Worm (Caenorhabditis elegans) whole organism, L2 larva: ENCODE data around the gene mrpl-39.

Experiments
- R02D3.7 ChIP-seq: fragments of 150-350 bp; optimal IDR thresholded peaks from 2 replicates; lab custom pipeline; 2014; ENCODE audit warnings: missing biosample characterization, missing genetic modification characterization
- Y55F3AM.14 ChIP-seq: fragments of 200-800 bp; sonication (Bioruptor generic); optimal IDR thresholded peaks from 2 replicates; lab custom pipeline; 2018; ENCODE audit warnings: mild to moderate bottlenecking, missing genetic modification characterization, missing compliant biosample characterization
- aly-2 ChIP-seq: fragments of 150-350 bp; optimal IDR thresholded peaks from 2 replicates; lab custom pipeline; 2014; ENCODE audit warnings: missing biosample characterization, missing genetic modification characterization
- ama-1 ChIP-seq: fragments of 150-350 bp; optimal IDR thresholded peaks from 2 replicates; lab custom pipeline; 2018; ENCODE audit warnings: inconsistent platforms
- blmp-1 ChIP-seq: sonication (generic microtip); optimal IDR thresholded peaks from 2 replicates; lab custom pipeline; 2017; ENCODE audit warnings: missing genetic modification characterization, mild to moderate bottlenecking, missing compliant biosample characterization, antibody characterized with exemption, moderate library complexity; ENCODE audit not compliant: insufficient read depth
- crh-2 ChIP-seq: sonication (generic microtip); optimal IDR thresholded peaks from 2 replicates; lab custom pipeline; 2017; ENCODE audit warnings: missing biosample characterization, missing genetic modification characterization
- dmd-4 ChIP-seq: sonication (generic microtip); optimal IDR thresholded peaks from 2 replicates; lab custom pipeline; 2017; ENCODE audit warnings: missing biosample characterization, missing genetic modification characterization
- egl-27 ChIP-seq: sonication (generic microtip); optimal IDR thresholded peaks from 3 replicates; lab custom pipeline; 2017; ENCODE audit warnings: missing biosample characterization, missing genetic modification reagents, missing genetic modification characterization
- elt-1 ChIP-seq: fragments of 150-350 bp; optimal IDR thresholded peaks from 2 replicates; lab custom pipeline; 2014; ENCODE audit warnings: missing biosample characterization, missing genetic modification characterization
- elt-3 ChIP-seq: sonication (generic microtip); optimal IDR thresholded peaks from 2 replicates; lab custom pipeline; 2017; ENCODE audit warnings: missing biosample characterization, missing genetic modification characterization
- fos-1 ChIP-seq: fragments of 150-350 bp; optimal IDR thresholded peaks from 2 replicates; lab custom pipeline; 2014; ENCODE audit warnings: missing biosample characterization, missing genetic modification characterization
- gmeb-1 ChIP-seq: fragments of 150-350 bp; optimal IDR thresholded peaks from 2 replicates; lab custom pipeline; 2014; ENCODE audit warnings: missing biosample characterization, missing genetic modification characterization
- lin-11 ChIP-seq: fragments of 150-350 bp; sonication (generic microtip); optimal IDR thresholded peaks from 2 replicates; lab custom pipeline; 2014; ENCODE audit warnings: missing biosample characterization, missing genetic modification characterization, inconsistent platforms, mixed read lengths
- lin-13 ChIP-seq: fragments of 150-350 bp; optimal IDR thresholded peaks from 2 replicates; lab custom pipeline; 2014; ENCODE audit warnings: missing biosample characterization, missing genetic modification reagents, missing genetic modification characterization
- lin-39 ChIP-seq: fragments of 150-350 bp; optimal IDR thresholded peaks from 2 replicates; lab custom pipeline; 2014; ENCODE audit warnings: missing biosample characterization, missing genetic modification reagents, missing genetic modification characterization
- lsy-2 ChIP-seq, 2 experiments: fragments of 150-350 bp in 1 of 2; sonication (generic microtip) in 1 of 2; optimal IDR thresholded peaks; 2 replicates each; lab custom pipeline; 2014 to 2017; ENCODE audit warnings: missing biosample characterization in 2 of 2, missing genetic modification characterization in 2 of 2
- mab-5 ChIP-seq: fragments of 150-350 bp; optimal IDR thresholded peaks from 2 replicates; lab custom pipeline; 2014; ENCODE audit warnings: missing biosample characterization, missing genetic modification characterization
- mdl-1 ChIP-seq, 2 experiments: fragments of 150-350 bp in 1 of 2; sonication (generic microtip) in 1 of 2; optimal IDR thresholded peaks; 2 replicates each; lab custom pipeline; 2017; ENCODE audit warnings: missing biosample characterization in 2 of 2, missing genetic modification characterization in 2 of 2
- nhr-10 ChIP-seq: sonication (generic microtip); optimal IDR thresholded peaks from 2 replicates; lab custom pipeline; 2017; ENCODE audit warnings: missing biosample characterization, missing genetic modification characterization
- nhr-12 ChIP-seq: fragments of 150-350 bp; optimal IDR thresholded peaks from 2 replicates; lab custom pipeline; 2014; ENCODE audit warnings: missing biosample characterization, missing genetic modification characterization
- nhr-129 ChIP-seq: fragments of 150-350 bp; optimal IDR thresholded peaks from 2 replicates; lab custom pipeline; 2014; ENCODE audit warnings: missing biosample characterization, missing genetic modification characterization
- nhr-23 ChIP-seq: fragments of 150-350 bp; optimal IDR thresholded peaks from 2 replicates; lab custom pipeline; 2014; ENCODE audit warnings: missing biosample characterization, missing genetic modification reagents, missing genetic modification characterization
- nhr-237 ChIP-seq: fragments of 150-350 bp; optimal IDR thresholded peaks from 2 replicates; lab custom pipeline; 2014; ENCODE audit warnings: missing biosample characterization, missing genetic modification characterization
- nhr-25 ChIP-seq: fragments of 150-350 bp; sonication (generic microtip); optimal IDR thresholded peaks from 3 replicates; lab custom pipeline; 2014; ENCODE audit warnings: missing biosample characterization, missing genetic modification characterization
- nhr-6 ChIP-seq: fragments of 150-350 bp; optimal IDR thresholded peaks from 2 replicates; lab custom pipeline; 2014; ENCODE audit warnings: missing biosample characterization, missing genetic modification characterization
- nhr-77 ChIP-seq: fragments of 150-350 bp; optimal IDR thresholded peaks from 2 replicates; lab custom pipeline; 2014; ENCODE audit warnings: missing biosample characterization, missing genetic modification characterization
- peb-1 ChIP-seq: fragments of 150-350 bp; optimal IDR thresholded peaks from 2 replicates; lab custom pipeline; 2014; ENCODE audit warnings: missing biosample characterization, missing genetic modification characterization
- sem-4 ChIP-seq: fragments of 150-350 bp; optimal IDR thresholded peaks from 2 replicates; lab custom pipeline; 2014; ENCODE audit warnings: missing biosample characterization, missing genetic modification reagents, missing genetic modification characterization
- skn-1 ChIP-seq: sonication (generic microtip); optimal IDR thresholded peaks from 2 replicates; lab custom pipeline; 2017; ENCODE audit warnings: missing biosample characterization, missing genetic modification characterization
- sma-3 ChIP-seq: sonication (generic microtip); optimal IDR thresholded peaks from 2 replicates; lab custom pipeline; 2016; ENCODE audit warnings: missing genetic modification reagents, missing genetic modification characterization, missing compliant biosample characterization
- sma-9 ChIP-seq, 2 experiments: fragments of 150-350 bp in 1 of 2; sonication (generic microtip) in 1 of 2; optimal IDR thresholded peaks; 2 replicates each; lab custom pipeline; 2014 to 2016; ENCODE audit warnings: missing genetic modification characterization in 2 of 2, mild to moderate bottlenecking in 1 of 2, missing biosample characterization in 1 of 2, missing compliant biosample characterization in 1 of 2, missing genetic modification reagents in 1 of 2, moderate library complexity in 1 of 2
- snpc-4 ChIP-seq: fragments of 150-350 bp; optimal IDR thresholded peaks from 2 replicates; lab custom pipeline; 2014; ENCODE audit warnings: missing biosample characterization, missing genetic modification characterization
- unc-39 ChIP-seq: fragments of 150-350 bp; optimal IDR thresholded peaks from 2 replicates; lab custom pipeline; 2014; ENCODE audit warnings: missing biosample characterization, missing genetic modification characterization
- unc-62 ChIP-seq: fragments of 150-350 bp; optimal IDR thresholded peaks from 2 replicates; lab custom pipeline; 2014; ENCODE audit warnings: missing biosample characterization, missing genetic modification reagents, missing genetic modification characterization
- zag-1 ChIP-seq: fragments of 150-350 bp; optimal IDR thresholded peaks from 2 replicates; lab custom pipeline; 2014; ENCODE audit warnings: missing biosample characterization, missing genetic modification characterization
- ztf-1 ChIP-seq: fragments of 200-800 bp; sonication (Bioruptor generic); conservative IDR thresholded peaks from 2 replicates; pipeline ENCODE4 v1.3.6; 2022; ENCODE audit warnings: missing genetic modification characterization, missing compliant biosample characterization
- ztf-11 ChIP-seq: sonication (generic microtip); optimal IDR thresholded peaks from 2 replicates; lab custom pipeline; 2017; ENCODE audit warnings: missing biosample characterization, missing genetic modification characterization
- ztf-4 ChIP-seq: fragments of 150-350 bp; optimal IDR thresholded peaks from 2 replicates; lab custom pipeline; 2014; ENCODE audit warnings: missing biosample characterization, missing genetic modification characterization

The mrpl-39 gene

DNA sequence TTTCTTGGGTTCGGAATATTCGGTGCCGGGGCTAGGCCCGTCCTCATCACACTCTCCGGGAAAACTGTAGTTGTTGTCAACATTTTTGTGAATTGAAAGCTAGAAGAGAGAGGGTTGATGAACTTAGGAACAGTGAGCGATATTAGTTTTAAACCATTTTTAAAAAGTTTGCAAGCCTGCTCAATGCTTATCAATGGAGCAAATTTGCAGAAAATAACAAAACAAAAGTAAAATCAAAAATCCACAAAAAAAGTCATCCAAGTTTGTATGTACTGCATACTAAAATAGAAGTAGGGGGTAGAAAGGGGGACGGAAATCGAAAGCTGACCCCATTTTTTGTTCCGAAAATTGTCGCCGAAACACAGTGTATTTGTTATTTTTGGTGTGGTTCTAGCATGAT, 34.8 kb downstream of the mrpl-39 start, which contains the start of gene T10B5.10:
TSS of gene T10B5.10 (minus strand) at position 101 of the 400 bp plus-strand sequence.
- TF ChIP-seq elt-3 (tag; lab: Kevin White, UChicago): no peak
- no peak for TF ChIP-seq unc-39 (tag; lab: Kevin White, UChicago)
- no peak for TF ChIP-seq lin-13 (GFP tag; lab: Kevin White, UChicago)
- TF ChIP-seq sem-4 (tag; lab: Kevin White, UChicago): no peak
- no peak for TF ChIP-seq dmd-4 (tag; lab: Kevin White, UChicago)
- no peak for TF ChIP-seq nhr-77
- TF ChIP-seq ztf-1: no peak
- TF ChIP-seq Y55F3AM.14 (GFP tag; lab: Kevin White, UChicago): no peak
- no peak for TF ChIP-seq nhr-12 (tag; lab: Kevin White, UChicago)
- no peak for TF ChIP-seq peb-1 (tag; lab: Kevin White, UChicago)
- no peak for TF ChIP-seq lin-11 (tag; lab: Kevin White, UChicago)
- no peak for TF ChIP-seq fos-1 (tag; lab: Kevin White, UChicago)
- TF ChIP-seq egl-27: no peak
- no peak for TF ChIP-seq nhr-25 (tag; lab: Kevin White, UChicago)
- TF ChIP-seq blmp-1 (tag; lab: Kevin White, UChicago): no peak

DNA sequence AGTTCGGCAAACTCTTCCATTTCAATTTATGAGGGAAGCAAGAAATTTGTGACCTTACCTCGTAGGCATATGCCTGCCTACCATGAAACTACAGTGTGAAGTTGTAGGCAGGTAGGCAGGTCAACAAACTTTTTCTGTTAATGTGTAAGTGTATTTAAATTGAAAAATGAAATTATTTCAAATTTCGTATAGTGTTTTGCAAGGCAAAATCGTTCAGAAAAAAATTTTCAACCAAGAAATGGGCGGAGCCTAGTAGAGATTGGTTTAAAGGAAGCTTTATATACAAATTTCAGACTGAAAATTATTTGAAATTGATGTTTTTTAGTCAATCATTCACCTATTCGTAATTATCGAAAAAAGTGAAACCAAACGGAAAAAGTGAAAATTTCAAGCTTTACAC, 36.5 kb downstream of the mrpl-39 start:
- TF ChIP-seq ztf-11 (tag; lab: Kevin White, UChicago) (no peak), mab-5 (tag; lab: Kevin White, UChicago) (no peak), sma-3 (no peak), sma-9 (GFP tag; optimal IDR thresholded peaks at IDR 0.05; lab: Kevin White, UChicago) (no peak), sma-9 (tag; optimal IDR thresholded peaks at IDR 0.05; lab: Kevin White, UChicago) (no peak), snpc-4 (tag; lab: Kevin White, UChicago) (no peak), zag-1 (tag; lab: Kevin White, UChicago) (no peak), aly-2 (tag; lab: Kevin White, UChicago) (no peak), skn-1 (no peak), nhr-6 (no peak), lin-39 (tag; lab: Kevin White, UChicago) (no peak), ztf-1 (no peak), nhr-23 (tag; lab: Kevin White, UChicago) (no peak), nhr-12 (tag; lab: Kevin White, UChicago) (no peak), unc-62 (GFP tag; lab: Kevin White, UChicago) (no peak), peb-1 (tag; lab: Kevin White, UChicago) (no peak), nhr-129 (no peak), ztf-4 (no peak), crh-2 (tag; lab: Kevin White, UChicago) (no peak), mdl-1 (tag; optimal IDR thresholded peaks at IDR 0.05; lab: Kevin White, UChicago) (no peak), Y55F3AM.14 (GFP tag; lab: Kevin White, UChicago) (no peak)

DNA sequence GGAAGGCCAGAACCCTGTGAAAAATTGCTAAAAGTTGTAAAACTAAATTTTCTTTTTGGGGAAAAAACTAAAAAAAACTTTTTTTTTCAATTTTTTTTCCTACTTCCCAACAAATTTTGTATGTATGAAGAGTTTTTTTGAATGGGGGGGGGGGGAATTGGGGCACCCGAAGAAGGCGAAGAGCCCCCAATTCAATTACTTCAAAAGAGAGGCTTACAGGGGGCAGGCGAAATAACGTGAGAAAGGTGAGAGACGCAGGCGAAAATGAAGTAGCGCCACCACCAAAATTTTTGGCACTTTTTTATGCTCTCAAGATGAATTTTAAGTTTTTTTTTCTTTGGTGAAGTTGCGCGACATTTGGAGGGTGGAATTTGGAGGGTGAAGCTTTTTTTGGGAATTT, 41.6 kb downstream of the mrpl-39 start:
- TF ChIP-seq nhr-6 (no peak), nhr-237 (tag; lab: Kevin White, UChicago) (no peak), egl-27 (no peak), aly-2 (tag; lab: Kevin White, UChicago) (no peak), ztf-1 (no peak), ama-1 (lab: Kevin White, UChicago) (no peak), gmeb-1 (no peak), dmd-4 (tag; lab: Kevin White, UChicago) (no peak), elt-3 (tag; lab: Kevin White, UChicago) (no peak), zag-1 (tag; lab: Kevin White, UChicago) (no peak), lsy-2 (tag; optimal IDR thresholded peaks at IDR 0.05; lab: Kevin White, UChicago) (no peak), blmp-1 (tag; lab: Kevin White, UChicago) (no peak), sma-9 (GFP tag; optimal IDR thresholded peaks at IDR 0.05; lab: Kevin White, UChicago) (no peak), sma-9 (tag; optimal IDR thresholded peaks at IDR 0.05; lab: Kevin White, UChicago) (no peak), sma-3 (no peak), nhr-12 (tag; lab: Kevin White, UChicago) (no peak), crh-2 (tag; lab: Kevin White, UChicago) (no peak), nhr-77 (no peak), unc-62 (GFP tag; lab: Kevin White, UChicago) (no peak), Y55F3AM.14 (GFP tag; lab: Kevin White, UChicago) (no peak)

DNA sequence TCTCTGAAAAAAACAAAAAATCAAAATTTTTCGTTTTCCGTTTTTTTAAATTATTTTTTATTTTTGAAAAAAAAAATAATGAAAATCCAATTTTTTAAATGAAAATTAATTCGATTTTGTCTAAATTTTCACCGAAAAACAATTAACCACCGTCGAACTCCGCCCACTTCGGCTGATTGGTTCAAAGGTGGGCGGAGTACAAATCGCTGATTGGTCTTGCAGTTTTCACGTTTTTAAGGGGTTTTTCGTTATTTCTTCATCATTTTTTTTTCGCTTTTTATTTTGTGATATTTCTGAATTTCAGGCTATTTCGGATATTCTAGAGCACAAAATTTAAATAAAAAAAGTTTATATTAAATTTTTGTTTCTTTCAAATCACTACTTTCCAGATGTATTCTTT, 43.6 kb downstream of the mrpl-39 start:
- TF ChIP-seq lin-11 (tag; lab: Kevin White, UChicago) (no peak), R02D3.7 (no peak), nhr-6 (no peak), sma-9 (GFP tag; optimal IDR thresholded peaks at IDR 0.05; lab: Kevin White, UChicago) (no peak), sma-9 (tag; optimal IDR thresholded peaks at IDR 0.05; lab: Kevin White, UChicago) (no peak), gmeb-1 (no peak), nhr-10 (no peak), elt-1 (no peak), ztf-1 (no peak), Y55F3AM.14 (GFP tag; lab: Kevin White, UChicago) (no peak), ama-1 (lab: Kevin White, UChicago) (no peak), nhr-23 (tag; lab: Kevin White, UChicago) (no peak), egl-27 (no peak)
